Fruit fly (Drosophila melanogaster) whole organism, adult: Measurements from ENCODE around the gene CG32444.

Source experiments
- CG11617 ChIP-seq: fragments of 200-800 bp; sonication (Bioruptor generic); optimal IDR thresholded peaks from 2 replicates; lab custom pipeline; 2017; ENCODE audit warnings: mild to moderate bottlenecking, missing biosample characterization, missing genetic modification reagents, missing genetic modification characterization
- CG12768 ChIP-seq: fragments of 200-800 bp; sonication (Bioruptor generic); optimal IDR thresholded peaks from 2 replicates; lab custom pipeline; 2017; ENCODE audit warnings: missing biosample characterization, missing genetic modification characterization, mild to moderate bottlenecking, moderate library complexity, missing genetic modification reagents
- CG14711 ChIP-seq: fragments of 200-800 bp; sonication (Bioruptor generic); optimal IDR thresholded peaks from 2 replicates; lab custom pipeline; 2018; ENCODE audit warnings: missing biosample characterization, mild to moderate bottlenecking, missing genetic modification characterization, moderate library complexity
- CG1620 ChIP-seq: fragments of 200-800 bp; sonication (Bioruptor generic); optimal IDR thresholded peaks from 2 replicates; lab custom pipeline; 2016; ENCODE audit warnings: missing biosample characterization, missing genetic modification characterization
- CG33017 ChIP-seq: fragments of 200-800 bp; sonication (Bioruptor generic); optimal IDR thresholded peaks from 2 replicates; lab custom pipeline; 2018; ENCODE audit warnings: missing biosample characterization, mild to moderate bottlenecking, missing genetic modification characterization, moderate library complexity
- CG5204 ChIP-seq: fragments of 200-800 bp; sonication (Bioruptor generic); optimal IDR thresholded peaks from 2 replicates; lab custom pipeline; 2016; ENCODE audit warnings: missing biosample characterization, missing genetic modification characterization
- CG7045 ChIP-seq: fragments of 200-800 bp; sonication (Bioruptor generic); optimal IDR thresholded peaks from 2 replicates; lab custom pipeline; 2017; ENCODE audit warnings: missing biosample characterization, mild to moderate bottlenecking, missing genetic modification characterization
- CG7101 ChIP-seq: fragments of 200-800 bp; sonication (Bioruptor generic); optimal IDR thresholded peaks from 2 replicates; lab custom pipeline; 2018; ENCODE audit warnings: missing biosample characterization, mild to moderate bottlenecking, missing genetic modification characterization, moderate library complexity
- Clk ChIP-seq: fragments of 200-800 bp; sonication (Bioruptor generic); optimal IDR thresholded peaks from 2 replicates; lab custom pipeline; 2017; ENCODE audit warnings: missing biosample characterization, missing genetic modification characterization
- Crg-1 ChIP-seq: fragments of 200-800 bp; sonication (Bioruptor generic); optimal IDR thresholded peaks from 2 replicates; lab custom pipeline; 2016; ENCODE audit warnings: missing biosample characterization, missing genetic modification characterization
- Hr96 ChIP-seq: fragments of 200-800 bp; sonication (Bioruptor generic); optimal IDR thresholded peaks from 2 replicates; lab custom pipeline; 2016; ENCODE audit warnings: missing biosample characterization, missing genetic modification characterization
- Mnt ChIP-seq: fragments of 200-800 bp; sonication (Bioruptor generic); optimal IDR thresholded peaks from 2 replicates; lab custom pipeline; 2016; ENCODE audit warnings: missing biosample characterization, mild to moderate bottlenecking, missing genetic modification characterization
- bab1 ChIP-seq: fragments of 200-800 bp; sonication (Bioruptor generic); optimal IDR thresholded peaks from 3 replicates; lab custom pipeline; 2019; ENCODE audit warnings: missing biosample characterization, mild to moderate bottlenecking, missing genetic modification characterization, moderate library complexity
- cic ChIP-seq: fragments of 200-800 bp; sonication (Bioruptor generic); optimal IDR thresholded peaks from 2 replicates; lab custom pipeline; 2017; ENCODE audit warnings: missing biosample characterization, mild to moderate bottlenecking, missing genetic modification characterization, moderate library complexity
- cnc ChIP-seq, 2 experiments: fragments of >200 bp; optimal IDR thresholded peaks; 2 replicates each; lab custom pipeline; 2017
- kay ChIP-seq: fragments of 200-800 bp; sonication (Bioruptor generic); peaks from one replicate; lab custom pipeline; 2016; ENCODE audit warnings: missing biosample characterization, missing genetic modification characterization, borderline replicate concordance
- ovo ChIP-seq: fragments of 200-800 bp; sonication (Bioruptor generic); optimal IDR thresholded peaks from 2 replicates; lab custom pipeline; 2016; ENCODE audit warnings: missing biosample characterization, missing genetic modification characterization
- pad ChIP-seq: fragments of 200-800 bp; sonication (Bioruptor generic); optimal IDR thresholded peaks from 3 replicates; lab custom pipeline; 2017; ENCODE audit warnings: missing biosample characterization, missing genetic modification characterization, mild to moderate bottlenecking, moderate library complexity, missing genetic modification reagents
- tj ChIP-seq: fragments of 200-800 bp; sonication (Bioruptor generic); optimal IDR thresholded peaks from 3 replicates; lab custom pipeline; 2017; ENCODE audit warnings: missing biosample characterization, mild to moderate bottlenecking, missing genetic modification characterization, moderate library complexity
- toe ChIP-seq: fragments of 200-800 bp; sonication (Bioruptor generic); optimal IDR thresholded peaks from 2 replicates; lab custom pipeline; 2016; ENCODE audit warnings: missing biosample characterization, missing genetic modification characterization

Gene CG32444

DNA sequence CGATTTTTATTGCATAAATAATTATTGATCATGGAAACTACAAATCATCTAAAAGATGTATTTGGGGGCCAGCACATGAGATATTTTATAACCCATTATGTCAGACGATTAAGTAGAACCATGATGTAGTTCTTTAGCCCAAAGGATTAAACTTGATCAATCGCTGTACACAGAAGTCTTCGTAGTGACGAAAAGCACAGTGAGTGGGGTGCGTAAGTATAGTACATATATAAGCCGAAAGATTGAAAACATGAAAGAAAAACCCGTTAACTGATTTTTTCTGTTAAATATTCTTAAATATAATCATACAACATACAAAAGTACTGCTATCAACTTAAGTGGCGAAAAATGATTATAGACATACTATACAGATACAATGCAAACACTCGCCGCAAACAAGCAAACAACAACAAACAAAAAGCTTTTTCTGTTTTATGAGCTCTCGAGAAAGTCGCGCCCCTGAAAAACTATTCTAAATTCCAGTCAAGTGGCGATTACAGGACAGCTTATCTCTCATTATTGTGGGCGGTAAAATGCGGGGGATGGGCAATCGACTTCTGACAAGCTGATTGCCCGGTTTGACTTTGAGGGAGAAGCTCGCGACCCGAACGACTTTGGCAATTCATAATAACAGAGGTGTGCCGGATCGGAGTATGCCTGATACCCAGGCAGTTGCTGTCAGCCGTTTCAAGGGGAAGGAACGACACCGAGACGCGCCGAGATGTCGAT is at the start of gene CG32444:
Gene CG32444, plus strand, starts transcription at position 683 of the 729 bp plus-strand sequence.
- peak; percentile 17 for TF ChIP-seq CG7101 (tag; lab: Kevin White, UChicago)
- TF ChIP-seq CG12768 (GFP tag; lab: Kevin White, UChicago) = peak; percentile 65
- TF ChIP-seq CG33017 (tag; lab: Kevin White, UChicago) = peak; percentile 8
- no peak for TF ChIP-seq toe (GFP tag; lab: Kevin White, UChicago)
- TF ChIP-seq Mnt = peak; percentile 37
- TF ChIP-seq cic = peak; percentile 71
- peak; percentile 37 for TF ChIP-seq CG7045 (GFP tag; lab: Kevin White, UChicago)
- peak; percentile 33 for TF ChIP-seq pad
- no peak for TF ChIP-seq Clk (GFP tag; lab: Kevin White, UChicago)

DNA sequence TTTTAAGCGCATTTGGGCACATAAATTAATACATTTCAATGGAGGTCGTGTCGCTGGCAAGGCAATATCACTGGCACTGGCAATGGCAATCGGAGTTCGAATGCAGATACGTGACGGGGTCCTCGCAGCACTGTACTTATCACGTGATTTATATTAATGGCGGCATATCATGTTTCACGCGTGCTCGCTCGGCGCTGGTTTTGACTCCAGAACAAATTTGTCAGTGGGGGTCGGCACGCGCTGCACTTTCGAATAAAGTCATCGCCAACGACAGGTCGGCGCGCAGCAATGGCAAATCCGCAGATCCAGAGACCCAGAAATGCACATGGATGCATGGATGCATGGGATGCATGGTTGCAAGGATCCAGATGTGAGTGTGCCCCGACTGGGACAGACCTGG is 45.5 kb upstream of the CG32444 start:
- peak; percentile 7 for TF ChIP-seq bab1 (GFP tag; lab: Kevin White, UChicago)
- no peak for TF ChIP-seq tj (GFP tag; lab: Kevin White, UChicago)

DNA sequence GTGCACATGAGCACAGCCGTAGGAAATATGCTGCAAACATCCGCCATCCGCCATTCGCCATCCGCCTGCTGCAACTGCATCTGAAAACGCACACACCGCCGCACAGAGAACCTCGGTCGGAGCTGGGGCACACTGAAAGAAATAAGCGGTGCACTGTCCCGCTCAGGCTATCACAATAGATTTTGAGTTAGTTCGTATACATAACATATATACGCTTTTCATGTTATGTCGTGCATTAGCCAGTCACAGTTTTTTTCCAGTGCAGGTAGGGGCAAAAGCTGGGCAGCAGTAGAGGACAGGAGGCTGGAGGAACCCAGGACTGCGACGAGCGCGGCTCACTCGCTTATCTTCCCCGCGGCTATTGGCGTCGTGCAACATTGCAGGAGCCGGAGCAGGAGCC is 42.3 kb upstream of the CG32444 start:
- TF ChIP-seq Mnt = no peak
- TF ChIP-seq CG14711 (tag; lab: Kevin White, UChicago) = no peak
- no peak for TF ChIP-seq toe (GFP tag; lab: Kevin White, UChicago)
- TF ChIP-seq kay (GFP tag; lab: Kevin White, UChicago) = no peak
- no peak for TF ChIP-seq cic
- no peak for TF ChIP-seq CG5204 (GFP tag; lab: Kevin White, UChicago)
- no peak for TF ChIP-seq CG1620
- TF ChIP-seq CG7045 (GFP tag; lab: Kevin White, UChicago) = no peak
- no peak for TF ChIP-seq CG7101 (tag; lab: Kevin White, UChicago)
- no peak for TF ChIP-seq tj (GFP tag; lab: Kevin White, UChicago)
- TF ChIP-seq CG11617 (GFP tag; lab: Kevin White, UChicago) = no peak

DNA sequence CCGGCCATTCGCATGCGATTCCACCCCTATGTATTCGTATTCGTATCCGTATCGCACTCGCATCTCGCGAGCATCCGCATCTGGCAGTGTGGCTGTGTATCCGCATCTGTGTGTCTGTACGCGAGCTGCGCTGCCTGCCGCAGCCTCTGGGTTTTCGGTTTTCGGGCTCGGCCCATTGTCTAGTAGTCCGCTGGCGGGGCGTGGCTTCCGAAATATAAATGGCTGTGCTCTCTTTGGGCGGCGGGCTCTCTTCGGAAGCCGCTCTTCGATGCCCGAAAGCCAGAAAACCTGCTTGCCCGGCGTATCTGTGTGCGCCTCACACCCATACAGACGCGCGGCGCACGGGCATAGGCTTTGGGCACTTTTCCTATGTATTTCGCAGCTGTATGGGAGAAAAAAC is 38.4 kb upstream of the CG32444 start:
- TF ChIP-seq cnc (optimal IDR thresholded peaks at IDR 0.05; lab: Kevin White, UChicago) (no peak), tj (GFP tag; lab: Kevin White, UChicago) (no peak), CG5204 (GFP tag; lab: Kevin White, UChicago) (no peak), CG11617 (GFP tag; lab: Kevin White, UChicago) (no peak), CG7045 (GFP tag; lab: Kevin White, UChicago) (no peak), kay (GFP tag; lab: Kevin White, UChicago) (no peak), CG33017 (tag; lab: Kevin White, UChicago) (no peak), Crg-1 (GFP tag; lab: Kevin White, UChicago) (no peak), CG14711 (tag; lab: Kevin White, UChicago) (no peak), Clk (GFP tag; lab: Kevin White, UChicago) (no peak), Mnt (no peak), CG7101 (tag; lab: Kevin White, UChicago) (no peak), ovo (GFP tag; lab: Kevin White, UChicago) (no peak)

DNA sequence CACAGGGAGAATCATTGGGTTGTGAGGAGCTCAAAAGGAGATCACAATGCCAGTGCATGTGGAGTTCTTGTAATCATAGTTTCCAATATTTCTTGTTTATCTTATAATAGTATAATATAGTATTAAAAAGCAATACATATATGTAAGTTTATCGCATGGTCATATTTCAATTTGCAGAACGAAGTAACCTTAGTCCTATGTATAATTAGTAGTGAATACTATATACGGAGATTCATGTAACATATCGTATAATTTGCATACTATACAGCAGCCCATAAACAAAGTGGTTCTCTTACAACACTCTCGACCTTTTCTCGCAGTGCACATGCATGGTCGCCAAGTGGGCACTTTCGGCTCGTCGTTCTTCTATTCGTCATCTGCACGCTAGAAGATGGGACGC is 34.5 kb upstream of the CG32444 start:
- TF ChIP-seq Hr96 (GFP tag; lab: Kevin White, UChicago) (no peak), ovo (GFP tag; lab: Kevin White, UChicago) (no peak), CG11617 (GFP tag; lab: Kevin White, UChicago) (no peak), tj (GFP tag; lab: Kevin White, UChicago) (no peak), toe (GFP tag; lab: Kevin White, UChicago) (no peak), CG12768 (GFP tag; lab: Kevin White, UChicago) (no peak), kay (GFP tag; lab: Kevin White, UChicago) (no peak), cic (no peak), Clk (GFP tag; lab: Kevin White, UChicago) (no peak), Crg-1 (GFP tag; lab: Kevin White, UChicago) (no peak), bab1 (GFP tag; lab: Kevin White, UChicago) (no peak), cnc (optimal IDR thresholded peaks at IDR 0.05; lab: Kevin White, UChicago) (no peak), CG7045 (GFP tag; lab: Kevin White, UChicago) (no peak), CG5204 (GFP tag; lab: Kevin White, UChicago) (no peak), CG7101 (tag; lab: Kevin White, UChicago) (no peak), CG14711 (tag; lab: Kevin White, UChicago) (no peak), CG1620 (no peak), pad (no peak)

DNA sequence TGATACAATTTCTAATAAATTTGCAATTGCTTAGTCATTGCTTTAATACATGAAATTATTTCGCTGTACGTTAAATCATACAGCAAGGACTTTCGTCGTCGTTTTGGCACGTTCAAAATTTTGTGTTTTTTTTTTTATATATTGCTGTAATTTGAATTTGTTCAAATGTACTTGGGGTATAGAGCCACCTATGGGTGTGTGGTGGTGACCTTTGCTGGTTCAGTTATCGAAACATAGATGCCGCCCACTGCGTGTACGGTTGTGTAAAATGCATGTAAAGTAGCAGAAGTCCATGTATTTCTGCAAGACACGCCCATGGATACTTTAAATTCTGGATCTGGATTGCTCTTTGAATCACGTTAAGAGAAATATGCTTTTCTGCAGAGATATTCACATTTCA is 32.5 kb upstream of the CG32444 start:
- no peak for TF ChIP-seq Crg-1 (GFP tag; lab: Kevin White, UChicago)
- no peak for TF ChIP-seq Clk (GFP tag; lab: Kevin White, UChicago)
- no peak for TF ChIP-seq bab1 (GFP tag; lab: Kevin White, UChicago)
- TF ChIP-seq cnc (optimal IDR thresholded peaks at IDR 0.05; lab: Kevin White, UChicago) = no peak
- TF ChIP-seq cic = no peak
- no peak for TF ChIP-seq CG7045 (GFP tag; lab: Kevin White, UChicago)
- TF ChIP-seq kay (GFP tag; lab: Kevin White, UChicago) = peak; percentile 35
- no peak for TF ChIP-seq CG7101 (tag; lab: Kevin White, UChicago)
- no peak for TF ChIP-seq CG11617 (GFP tag; lab: Kevin White, UChicago)
- TF ChIP-seq Hr96 (GFP tag; lab: Kevin White, UChicago) = peak; percentile 41
- no peak for TF ChIP-seq CG5204 (GFP tag; lab: Kevin White, UChicago)
- TF ChIP-seq CG1620 = peak; percentile 31
- no peak for TF ChIP-seq Mnt
